Worm (Caenorhabditis elegans): ENCODE results near the gene nish-1.
A peak's percentile ranks its signal among the peaks of the same experiment; 100 is the strongest.

Gene nish-1

DNA sequence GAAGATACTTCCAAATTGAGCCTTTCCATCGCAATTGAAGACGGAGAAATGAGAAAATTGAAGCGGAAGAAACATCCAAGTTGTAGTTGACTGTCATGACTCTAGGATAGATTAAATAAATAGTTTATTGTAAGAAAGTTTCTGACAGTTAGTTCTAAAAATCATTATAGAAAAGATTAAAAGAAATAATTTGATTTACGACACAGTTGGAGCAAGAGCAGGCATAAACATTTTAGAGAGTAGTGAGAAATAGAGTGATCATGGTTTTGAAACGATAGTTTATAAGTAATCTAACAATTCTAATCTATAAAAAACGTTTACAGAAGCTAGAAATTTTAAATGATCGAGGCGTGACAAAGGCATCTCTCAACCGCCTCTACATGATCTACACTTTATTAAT, 32.0 kb upstream of the nish-1 start, which contains the start of gene best-15:
Gene best-15 (minus strand): TSS at position 101 of the 400 bp plus-strand sequence.
- no peak for TF ChIP-seq fax-1 (tag; optimal IDR thresholded peaks at IDR 0.05)
- no peak for TF ChIP-seq che-1 (tag; optimal IDR thresholded peaks at IDR 0.05)
- no peak for TF ChIP-seq tbx-7 (tag; optimal IDR thresholded peaks at IDR 0.05)
- no peak for TF ChIP-seq ahr-1 (tag; optimal IDR thresholded peaks at IDR 0.05)
- TF ChIP-seq sdc-2 (tag; optimal IDR thresholded peaks at IDR 0.05): no peak
- TF ChIP-seq ceh-19 (GFP tag; optimal IDR thresholded peaks at IDR 0.05): no peak
- TF ChIP-seq K02D7.2 (tag; optimal IDR thresholded peaks at IDR 0.05): no peak
- TF ChIP-seq C08G9.2 (tag; optimal IDR thresholded peaks at IDR 0.05): no peak
- no peak for TF ChIP-seq dve-1 (tag; optimal IDR thresholded peaks at IDR 0.05)

ce11 chrIV:10842232-10842631, 21.9 kb upstream of the nish-1 start:
- TF ChIP-seq ceh-6 (GFP tag; optimal IDR thresholded peaks at IDR 0.05) (no peak), ztf-16 (tag; optimal IDR thresholded peaks at IDR 0.05) (no peak), K02D7.2 (tag; optimal IDR thresholded peaks at IDR 0.05) (no peak), ceh-9 (tag; optimal IDR thresholded peaks at IDR 0.05) (no peak), rnt-1 (tag; optimal IDR thresholded peaks at IDR 0.05) (no peak), fkh-10 (GFP tag; optimal IDR thresholded peaks at IDR 0.05) (no peak), elt-2 (tag; optimal IDR thresholded peaks at IDR 0.05) (no peak), ref-2 (tag; optimal IDR thresholded peaks at IDR 0.05) (no peak)

DNA sequence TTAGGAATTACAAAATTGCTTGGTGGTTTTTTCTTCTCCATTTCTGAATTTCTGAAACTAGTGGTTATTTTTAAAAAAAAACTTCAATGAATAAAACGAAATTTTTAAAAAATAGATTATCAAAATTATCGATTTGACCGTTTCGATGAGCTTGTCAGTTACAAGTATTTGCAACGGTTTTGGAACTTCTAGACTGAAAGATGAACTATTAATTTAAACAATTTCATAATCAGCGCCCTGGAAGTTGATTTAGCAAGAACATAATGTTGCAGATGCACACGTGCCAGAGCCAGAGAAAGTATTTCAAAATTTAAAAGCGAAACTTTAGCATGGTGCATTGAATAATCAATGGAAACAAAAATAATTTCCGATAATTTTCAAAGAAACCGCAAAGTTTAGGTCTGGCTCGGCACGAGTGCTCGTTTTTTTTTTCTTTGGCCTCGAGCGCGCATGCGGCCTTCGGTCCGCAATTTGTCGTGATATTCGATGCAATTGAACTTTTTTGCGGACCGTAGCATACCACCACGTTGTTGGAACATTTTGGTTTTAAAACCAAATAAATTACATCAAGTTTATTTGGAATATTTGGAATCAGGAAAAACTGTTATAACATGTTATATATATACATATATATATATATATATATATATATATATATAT, 21.3 kb upstream of the nish-1 start, which contains the start of gene T11G6.5:
Gene T11G6.5 (minus strand): TSS at position 51 of the 660 bp plus-strand sequence.
- TF ChIP-seq fkh-10 (GFP tag; optimal IDR thresholded peaks at IDR 0.05) (no peak), nfya-1 (tag; optimal IDR thresholded peaks at IDR 0.05) (peak; percentile 16)

DNA sequence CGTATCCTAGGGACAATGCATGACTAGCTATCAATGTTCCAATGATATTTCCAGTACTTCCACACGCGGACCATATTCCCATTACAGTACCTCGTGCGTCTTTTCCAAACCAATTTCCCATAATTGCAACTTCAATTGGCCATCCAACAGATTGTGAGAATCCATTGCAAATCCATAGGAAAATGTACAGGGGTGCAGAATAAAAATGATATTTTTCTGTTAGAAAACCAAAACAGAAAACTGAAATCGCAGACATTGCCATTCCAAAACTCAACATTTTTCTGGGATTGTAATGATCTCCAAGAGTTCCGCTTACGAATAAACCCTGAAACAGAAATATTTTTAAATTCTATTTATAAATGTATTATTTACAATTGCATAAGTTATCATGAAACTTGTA, 13.0 kb upstream of the nish-1 start:
- TF ChIP-seq ceh-31 (tag; optimal IDR thresholded peaks at IDR 0.05): no peak
- TF ChIP-seq odd-2 (tag; optimal IDR thresholded peaks at IDR 0.05): no peak
- TF ChIP-seq rnt-1 (tag; optimal IDR thresholded peaks at IDR 0.05): no peak
- no peak for TF ChIP-seq ceh-19 (GFP tag; optimal IDR thresholded peaks at IDR 0.05)

ce11 chrIV:10851833-10852232, 12.3 kb upstream of the nish-1 start, which contains the start of gene T11G6.4:
T11G6.4 (minus strand) TSS chrIV:10851933.
- TF ChIP-seq sox-4 (tag; optimal IDR thresholded peaks at IDR 0.05) (no peak), ceh-45 (GFP tag; IDR thresholded peaks at IDR 0.05) (no peak), ztf-16 (tag; optimal IDR thresholded peaks at IDR 0.05) (no peak), nhr-11 (tag; optimal IDR thresholded peaks at IDR 0.05) (no peak), F13H6.1 (tag; optimal IDR thresholded peaks at IDR 0.05) (no peak), mec-3 (tag; optimal IDR thresholded peaks at IDR 0.05; ENCODE audit: borderline replicate concordance) (no peak)

- TF ChIP-seq gmeb-2 (tag; optimal IDR thresholded peaks at IDR 0.05): no peak
Measured at ce11 chrIV:10852403-10852802, 11.7 kb upstream of the nish-1 start.

ce11 chrIV:10854042-10854441, 10.1 kb upstream of the nish-1 start:
- TF ChIP-seq hlh-13 (GFP tag; optimal IDR thresholded peaks at IDR 0.05): no peak
- TF ChIP-seq ceh-18 (tag; optimal IDR thresholded peaks at IDR 0.05): no peak
- no peak for TF ChIP-seq pax-1 (tag; optimal IDR thresholded peaks at IDR 0.05)
- TF ChIP-seq sox-2 (GFP tag; IDR thresholded peaks at IDR 0.05): no peak
- TF ChIP-seq pha-2 (tag; optimal IDR thresholded peaks at IDR 0.05): no peak
- TF ChIP-seq ceh-2 (tag; optimal IDR thresholded peaks at IDR 0.05): no peak
- no peak for TF ChIP-seq ceh-9 (tag; optimal IDR thresholded peaks at IDR 0.05)
- TF ChIP-seq elt-2 (tag; optimal IDR thresholded peaks at IDR 0.05): no peak
- no peak for TF ChIP-seq hlh-15 (tag; optimal IDR thresholded peaks at IDR 0.05)
- TF ChIP-seq hlh-30 (tag; optimal IDR thresholded peaks at IDR 0.05; ENCODE audit: insufficient read depth): no peak
- TF ChIP-seq K09A11.1 (tag; optimal IDR thresholded peaks at IDR 0.05; ENCODE audit: insufficient read depth): no peak
- no peak for TF ChIP-seq lin-11 (tag; optimal IDR thresholded peaks at IDR 0.05)
- TF ChIP-seq ceh-48 (tag; optimal IDR thresholded peaks at IDR 0.05): no peak
- no peak for TF ChIP-seq tbx-2 (tag; optimal IDR thresholded peaks at IDR 0.05)
- no peak for TF ChIP-seq ahr-1 (tag; optimal IDR thresholded peaks at IDR 0.05)
- no peak for TF ChIP-seq rnt-1 (tag; optimal IDR thresholded peaks at IDR 0.05)
- TF ChIP-seq ceh-14 (tag; optimal IDR thresholded peaks at IDR 0.05): no peak
